Worm (Caenorhabditis elegans): ENCODE measurements around the gene R05D8.7.

DNA sequence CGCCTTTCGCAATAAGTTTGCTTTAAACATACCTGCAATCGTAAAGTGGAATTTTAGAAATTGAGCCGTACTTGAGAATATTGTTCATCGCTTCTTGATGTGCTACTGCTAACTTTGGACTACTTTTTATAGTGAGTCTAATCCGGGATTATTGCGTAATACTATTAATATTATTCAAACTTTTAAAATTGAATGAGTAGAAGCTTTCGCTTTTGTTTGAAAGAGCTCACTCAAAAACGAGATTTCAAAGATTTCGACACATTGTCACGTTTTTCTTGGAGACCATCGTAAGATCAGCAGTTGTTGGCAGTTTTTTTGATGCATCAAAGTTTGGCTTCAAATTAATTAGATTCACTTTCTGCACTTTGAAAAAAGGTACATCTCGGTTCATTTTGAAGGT lies 49.5 kb downstream of the R05D8.7 start, which contains the start of gene srt-28:
- no peak for TF ChIP-seq nhr-11 (tag; optimal IDR thresholded peaks at IDR 0.05)
- TF ChIP-seq lin-39 (tag; optimal IDR thresholded peaks at IDR 0.05): no peak
- TF ChIP-seq ztf-4 (tag; optimal IDR thresholded peaks at IDR 0.05): no peak
- no peak for TF ChIP-seq skn-1 (tag; optimal IDR thresholded peaks at IDR 0.05)
